Worm (Caenorhabditis elegans): ENCODE measurements around the gene F55H2.5.

- TF ChIP-seq snpc-4 (tag; optimal IDR thresholded peaks at IDR 0.05) = no peak
- TF ChIP-seq ces-1 (GFP tag; optimal IDR thresholded peaks at IDR 0.05) = no peak
- TF ChIP-seq elt-1 (tag; optimal IDR thresholded peaks at IDR 0.05; ENCODE audit: borderline replicate concordance, insufficient read depth) = no peak
- TF ChIP-seq nhr-28 (tag; optimal IDR thresholded peaks at IDR 0.05) = no peak
- no peak for TF ChIP-seq unc-39 (tag; optimal IDR thresholded peaks at IDR 0.05)
- no peak for TF ChIP-seq mls-2 (tag; optimal IDR thresholded peaks at IDR 0.05)
- no peak for TF ChIP-seq elt-3 (tag; optimal IDR thresholded peaks at IDR 0.05)
- no peak for TF ChIP-seq nhr-76 (tag; optimal IDR thresholded peaks at IDR 0.05)
- TF ChIP-seq unc-62 (GFP tag; optimal IDR thresholded peaks at IDR 0.05) = no peak
- no peak for TF ChIP-seq mep-1 (tag; optimal IDR thresholded peaks at IDR 0.05)
- TF ChIP-seq tbx-8 (GFP tag; optimal IDR thresholded peaks at IDR 0.05) = no peak
Observed at ce11 chrIII:9513006-9513405, 1.7 kb downstream of the F55H2.5 start.

Measured in whole organism, mixed stage, embryonic.